Worm (Caenorhabditis elegans): ENCODE results near the gene C14B9.3.

- TF ChIP-seq ceh-34 (tag; optimal IDR thresholded peaks at IDR 0.05) = no peak
- no peak for TF ChIP-seq ceh-9 (tag; optimal IDR thresholded peaks at IDR 0.05)
- TF ChIP-seq tbx-2 (tag; optimal IDR thresholded peaks at IDR 0.05) = peak; percentile 30
These were observed 16.6 kb downstream of the C14B9.3 start for ce11 chrIII:8125234-8125633.

Data from whole organism, late embryonic.